Worm (Caenorhabditis elegans) whole organism, L1 larva: ENCODE data around the gene unk-1.
A peak's percentile ranks its signal among the peaks of the same experiment; 100 is the strongest.

Experiments used
- C04F5.9 ChIP-seq: sonication (generic microtip); optimal IDR thresholded peaks from 2 replicates; lab custom pipeline; 2016; ENCODE audit warnings: missing genetic modification characterization, missing compliant biosample characterization
- C16A3.4 ChIP-seq: fragments of 150-350 bp; optimal IDR thresholded peaks from 2 replicates; lab custom pipeline; 2014; ENCODE audit warnings: missing biosample characterization, missing genetic modification characterization
- C34B4.2 ChIP-seq: sonication (generic microtip); optimal IDR thresholded peaks from 2 replicates; lab custom pipeline; 2017; ENCODE audit warnings: mild to moderate bottlenecking, missing genetic modification characterization, missing compliant biosample characterization
- F16B12.6 ChIP-seq: fragments of 150-350 bp; optimal IDR thresholded peaks from 2 replicates; lab custom pipeline; 2014; ENCODE audit warnings: missing biosample characterization, missing genetic modification characterization
- Y116A8C.19 ChIP-seq: sonication (generic microtip); optimal IDR thresholded peaks from 2 replicates; lab custom pipeline; 2016; ENCODE audit warnings: missing compliant biosample characterization, missing genetic modification characterization, borderline replicate concordance
- ama-1 ChIP-seq: fragments of 150-350 bp; optimal IDR thresholded peaks from 2 replicates; lab custom pipeline; 2014
- blmp-1 ChIP-seq: fragments of 150-350 bp; optimal IDR thresholded peaks from 2 replicates; lab custom pipeline; 2014; ENCODE audit warnings: missing biosample characterization, missing genetic modification characterization
- ceh-82 ChIP-seq, 3 experiments: fragments of 150-350 bp in 1 of 3; sonication (generic microtip) in 2 of 3; optimal IDR thresholded peaks; 2 replicates each; lab custom pipeline; 2014 to 2017; ENCODE audit warnings: missing biosample characterization in 3 of 3, missing genetic modification characterization in 3 of 3
- ceh-90 ChIP-seq: sonication (generic microtip); optimal IDR thresholded peaks from 2 replicates; lab custom pipeline; 2016; ENCODE audit warnings: missing genetic modification characterization, missing compliant biosample characterization
- efl-1 ChIP-seq, 4 experiments: fragments of 150-350 bp; optimal IDR thresholded peaks in 3 of 4; peaks in 1 of 4; 1 replicate in 1 of 4; 2 replicates in 3 of 4; lab custom pipeline; 2014; ENCODE audit warnings: missing biosample characterization in 2 of 4, missing genetic modification characterization in 2 of 4, missing genetic modification reagents in 2 of 4
- egl-13 ChIP-seq: sonication (generic microtip); optimal IDR thresholded peaks from 2 replicates; lab custom pipeline; 2016; ENCODE audit warnings: missing genotype, missing genetic modification reagents, missing genetic modification characterization, missing compliant biosample characterization
- egl-27 ChIP-seq, 2 experiments: fragments of 150-350 bp in 1 of 2; sonication (generic microtip); optimal IDR thresholded peaks; 3 replicates each; lab custom pipeline; 2017 to 2018; ENCODE audit warnings: missing biosample characterization in 2 of 2, missing genetic modification characterization in 2 of 2, missing genetic modification reagents in 2 of 2
- elt-2 ChIP-seq: sonication (generic microtip); optimal IDR thresholded peaks from 2 replicates; lab custom pipeline; 2016; ENCODE audit warnings: missing genetic modification characterization, mild to moderate bottlenecking, inconsistent platforms, missing compliant biosample characterization, missing genetic modification reagents
- fkh-10 ChIP-seq: sonication (generic microtip); optimal IDR thresholded peaks from 2 replicates; lab custom pipeline; 2017; ENCODE audit warnings: missing biosample characterization, missing genetic modification reagents, missing genetic modification characterization
- fkh-4 ChIP-seq: sonication (generic microtip); optimal IDR thresholded peaks from 2 replicates; lab custom pipeline; 2016; ENCODE audit warnings: missing compliant biosample characterization, missing genetic modification characterization, borderline replicate concordance
- fkh-8 ChIP-seq: sonication (generic microtip); optimal IDR thresholded peaks from 2 replicates; lab custom pipeline; 2016; ENCODE audit warnings: mild to moderate bottlenecking, missing genetic modification characterization, missing compliant biosample characterization
- fos-1 ChIP-seq: fragments of 150-350 bp; optimal IDR thresholded peaks from 2 replicates; lab custom pipeline; 2014; ENCODE audit warnings: missing biosample characterization, missing genetic modification characterization
- hpl-2 ChIP-seq: fragments of 150-350 bp; optimal IDR thresholded peaks from 2 replicates; lab custom pipeline; 2014; ENCODE audit warnings: missing biosample characterization, missing genetic modification reagents, missing genetic modification characterization
- irx-1 ChIP-seq: sonication (generic microtip); optimal IDR thresholded peaks from 2 replicates; lab custom pipeline; 2016; ENCODE audit warnings: missing genetic modification characterization, missing compliant biosample characterization
- isw-1 ChIP-seq: fragments of 200-800 bp; sonication (Bioruptor generic); IDR thresholded peaks from 2 replicates; pipeline ENCODE4 v1.3.6; 2022; ENCODE audit warnings: missing genetic modification characterization, missing compliant biosample characterization
- jun-1 ChIP-seq: fragments of 150-350 bp; optimal IDR thresholded peaks from 2 replicates; lab custom pipeline; 2014; ENCODE audit warnings: missing biosample characterization, missing genetic modification reagents, missing genetic modification characterization
- lin-13 ChIP-seq: fragments of 150-350 bp; optimal IDR thresholded peaks from 2 replicates; lab custom pipeline; 2014; ENCODE audit warnings: missing biosample characterization, missing genetic modification reagents, missing genetic modification characterization
- lin-14 ChIP-seq: fragments of 200-800 bp; sonication (Bioruptor generic); optimal IDR thresholded peaks from 2 replicates; lab custom pipeline; 2018; ENCODE audit warnings: mild to moderate bottlenecking, missing genetic modification characterization, moderate library complexity, missing compliant biosample characterization
- lin-35 ChIP-seq, 2 experiments: fragments of 150-350 bp; optimal IDR thresholded peaks; 2 replicates each; lab custom pipeline; 2014; ENCODE audit warnings: missing biosample characterization in 2 of 2, missing genetic modification characterization in 2 of 2, missing genetic modification reagents in 2 of 2
- lin-39 ChIP-seq: fragments of 150-350 bp; optimal IDR thresholded peaks from 2 replicates; lab custom pipeline; 2014; ENCODE audit warnings: missing biosample characterization, missing genetic modification reagents, missing genetic modification characterization
- lsy-2 ChIP-seq, 2 experiments: fragments of 150-350 bp; optimal IDR thresholded peaks; 2 replicates each; lab custom pipeline; 2014; ENCODE audit warnings: missing biosample characterization in 2 of 2, missing genetic modification characterization in 2 of 2
- mab-9 ChIP-seq: fragments of 200-800 bp; sonication (Bioruptor generic); IDR thresholded peaks from 2 replicates; pipeline ENCODE4 v1.3.6; 2022; ENCODE audit warnings: missing genetic modification reagents, missing genetic modification characterization, missing compliant biosample characterization
- mdl-1 ChIP-seq, 2 experiments: fragments of 150-350 bp; optimal IDR thresholded peaks; 2 replicates each; lab custom pipeline; 2014 to 2017; ENCODE audit warnings: missing biosample characterization in 2 of 2, missing genetic modification characterization in 2 of 2, inconsistent platforms in 1 of 2
- mep-1 ChIP-seq: fragments of 150-350 bp; optimal IDR thresholded peaks from 2 replicates; lab custom pipeline; 2014; ENCODE audit warnings: missing biosample characterization, missing genetic modification characterization
- nhr-11 ChIP-seq: fragments of 150-350 bp; optimal IDR thresholded peaks from 2 replicates; lab custom pipeline; 2014; ENCODE audit warnings: missing biosample characterization, missing genetic modification characterization
- nhr-12 ChIP-seq: sonication (generic microtip); optimal IDR thresholded peaks from 2 replicates; lab custom pipeline; 2017; ENCODE audit warnings: missing biosample characterization, missing genetic modification characterization
- nhr-237 ChIP-seq: fragments of 150-350 bp; optimal IDR thresholded peaks from 2 replicates; lab custom pipeline; 2014; ENCODE audit warnings: missing biosample characterization, missing genetic modification characterization
- nhr-47 ChIP-seq: sonication (generic microtip); optimal IDR thresholded peaks from 2 replicates; lab custom pipeline; 2016; ENCODE audit warnings: mild to moderate bottlenecking, missing genetic modification characterization, moderate library complexity, missing compliant biosample characterization
- nhr-71 ChIP-seq: sonication (generic microtip); optimal IDR thresholded peaks from 2 replicates; lab custom pipeline; 2016; ENCODE audit warnings: mild to moderate bottlenecking, missing genetic modification characterization, moderate library complexity, missing compliant biosample characterization
- nhr-76 ChIP-seq: sonication (generic microtip); optimal IDR thresholded peaks from 2 replicates; lab custom pipeline; 2017; ENCODE audit warnings: missing biosample characterization, missing genetic modification characterization
- nhr-84 ChIP-seq: sonication (generic microtip); optimal IDR thresholded peaks from 2 replicates; lab custom pipeline; 2017; ENCODE audit warnings: missing biosample characterization, missing genetic modification characterization
- nhr-85 ChIP-seq: sonication (generic microtip); peaks from one replicate; lab custom pipeline; 2016; ENCODE audit warnings: missing genetic modification characterization, inconsistent platforms, missing compliant biosample characterization
- nhr-90 ChIP-seq: sonication (generic microtip); optimal IDR thresholded peaks from 2 replicates; lab custom pipeline; 2016; ENCODE audit warnings: mild to moderate bottlenecking, missing genetic modification characterization, missing compliant biosample characterization; ENCODE audit not compliant: poor library complexity
- pag-3 ChIP-seq: sonication (generic microtip); optimal IDR thresholded peaks from 2 replicates; lab custom pipeline; 2017; ENCODE audit warnings: missing genetic modification characterization, mild to moderate bottlenecking, missing compliant biosample characterization, antibody characterized with exemption, borderline replicate concordance; ENCODE audit not compliant: insufficient read depth
- pax-3 ChIP-seq: fragments of 200-800 bp; sonication (Bioruptor generic); optimal IDR thresholded peaks from 2 replicates; lab custom pipeline; 2018; ENCODE audit warnings: mild to moderate bottlenecking, missing genetic modification characterization, moderate library complexity, missing compliant biosample characterization
- pqm-1 ChIP-seq: sonication (generic microtip); optimal IDR thresholded peaks from 3 replicates; lab custom pipeline; 2017; ENCODE audit warnings: missing biosample characterization, missing genetic modification characterization
- skn-1 ChIP-seq: fragments of 150-350 bp; optimal IDR thresholded peaks from 2 replicates; lab custom pipeline; 2014; ENCODE audit warnings: missing biosample characterization, missing genetic modification characterization
- sox-4 ChIP-seq: sonication (generic microtip); optimal IDR thresholded peaks from 2 replicates; lab custom pipeline; 2016; ENCODE audit warnings: missing genetic modification characterization, missing compliant biosample characterization
- sptf-1 ChIP-seq: fragments of 150-350 bp; optimal IDR thresholded peaks from 2 replicates; lab custom pipeline; 2014; ENCODE audit warnings: missing biosample characterization, missing genetic modification characterization
- sup-37 ChIP-seq: fragments of 200-800 bp; sonication (Bioruptor generic); optimal IDR thresholded peaks from 2 replicates; lab custom pipeline; 2018; ENCODE audit warnings: mild to moderate bottlenecking, missing genetic modification characterization, missing compliant biosample characterization
- swsn-7 ChIP-seq: sonication (generic microtip); optimal IDR thresholded peaks from 2 replicates; lab custom pipeline; 2016; ENCODE audit warnings: missing genetic modification characterization, missing compliant biosample characterization
- tbx-2 ChIP-seq: sonication (generic microtip); optimal IDR thresholded peaks from 2 replicates; lab custom pipeline; 2016; ENCODE audit warnings: missing genetic modification characterization, missing compliant biosample characterization
- tlp-1 ChIP-seq: fragments of 150-350 bp; optimal IDR thresholded peaks from 2 replicates; lab custom pipeline; 2014; ENCODE audit warnings: missing biosample characterization, missing genetic modification characterization
- unc-30 ChIP-seq: sonication (generic microtip); optimal IDR thresholded peaks from 2 replicates; lab custom pipeline; 2017; ENCODE audit warnings: missing biosample characterization, missing genetic modification characterization
- ztf-11 ChIP-seq, 2 experiments: sonication (generic microtip); optimal IDR thresholded peaks; 2 replicates each; lab custom pipeline; 2016 to 2017; ENCODE audit warnings: missing genetic modification characterization in 2 of 2, missing biosample characterization in 1 of 2, missing compliant biosample characterization in 1 of 2

Gene unk-1

DNA sequence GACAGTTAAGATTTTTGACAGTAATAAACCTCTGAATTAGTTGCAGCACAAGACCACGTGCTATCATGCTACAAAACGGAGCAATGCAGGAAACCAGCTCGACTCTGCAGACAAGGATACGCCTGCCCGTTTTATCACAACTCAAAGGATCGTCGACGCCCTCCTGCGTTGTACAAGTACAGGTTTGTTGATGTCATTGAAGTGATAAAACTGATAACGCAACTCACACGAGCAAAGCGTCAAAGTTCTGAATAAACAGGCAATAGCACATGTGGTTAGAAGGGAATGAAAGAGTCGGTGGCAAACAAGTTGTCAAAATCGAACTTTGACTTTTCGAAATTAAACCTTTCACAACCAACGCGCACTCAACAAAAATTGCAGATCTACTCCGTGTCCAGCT is 7.9 kb downstream of the unk-1 start (continued):
- TF ChIP-seq tlp-1 = no peak
- no peak for TF ChIP-seq skn-1
- TF ChIP-seq ztf-11 (tag; optimal IDR thresholded peaks at IDR 0.05; lab: Kevin White, UChicago) = no peak
- TF ChIP-seq nhr-47 (tag; lab: Kevin White, UChicago) = no peak
- no peak for TF ChIP-seq unc-30 (tag; lab: Kevin White, UChicago)
- no peak for TF ChIP-seq lsy-2 (tag; optimal IDR thresholded peaks at IDR 0.05; lab: Kevin White, UChicago)
- peak; percentile 23 for TF ChIP-seq jun-1 (tag; lab: Kevin White, UChicago)
- TF ChIP-seq efl-1 (optimal IDR thresholded peaks at IDR 0.05; lab: Kevin White, UChicago) = no peak
- TF ChIP-seq efl-1 (GFP tag; optimal IDR thresholded peaks at IDR 0.05 in 1 of 2; lab: Kevin White, UChicago) = no peak
- TF ChIP-seq swsn-7 = no peak
- TF ChIP-seq fos-1 = no peak
- TF ChIP-seq fkh-8 (tag; lab: Kevin White, UChicago) = no peak
- TF ChIP-seq elt-2 (tag; lab: Kevin White, UChicago) = peak; percentile 80
- peak in 1 of 2 experiments; percentile 60 for TF ChIP-seq lin-35 (GFP tag; optimal IDR thresholded peaks at IDR 0.05; lab: Kevin White, UChicago)
- no peak for TF ChIP-seq fkh-4 (tag; lab: Kevin White, UChicago)
- no peak for TF ChIP-seq lin-13
- TF ChIP-seq pag-3 (tag; lab: Kevin White, UChicago) = no peak
- TF ChIP-seq F16B12.6 (tag; lab: Kevin White, UChicago) = no peak
- TF ChIP-seq tbx-2 (tag; lab: Kevin White, UChicago) = no peak
- TF ChIP-seq egl-13 (tag; lab: Kevin White, UChicago) = no peak
- peak; percentile 4 for TF ChIP-seq nhr-71 (tag; lab: Kevin White, UChicago)

DNA sequence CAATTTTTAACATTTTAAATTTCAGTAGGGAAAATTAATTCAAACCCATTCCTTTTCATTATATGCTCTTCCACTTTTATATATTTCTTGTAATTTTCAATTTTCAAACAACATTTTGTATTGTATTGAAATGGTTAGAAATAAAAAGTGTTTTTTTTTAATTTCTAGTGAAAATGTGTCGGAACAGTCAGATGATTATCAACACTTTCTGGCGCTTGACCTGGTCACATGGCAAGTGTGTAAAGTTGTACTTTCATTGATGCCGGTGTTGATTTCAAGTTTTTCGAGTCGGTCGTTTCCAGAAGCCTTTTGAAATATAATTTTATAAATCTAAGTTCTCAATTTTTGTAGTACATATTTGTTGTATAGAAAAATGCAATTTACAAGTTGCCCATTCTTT is 11.9 kb downstream of the unk-1 start:
- TF ChIP-seq lsy-2 (tag; optimal IDR thresholded peaks at IDR 0.05; lab: Kevin White, UChicago) (peak; percentile 9 to 19), jun-1 (tag; lab: Kevin White, UChicago) (no peak), nhr-84 (no peak), nhr-11 (tag; lab: Kevin White, UChicago) (no peak), fkh-10 (GFP tag; lab: Kevin White, UChicago) (no peak), sox-4 (no peak), irx-1 (tag; lab: Kevin White, UChicago) (no peak), fkh-4 (tag; lab: Kevin White, UChicago) (no peak), nhr-76 (no peak), tbx-2 (tag; lab: Kevin White, UChicago) (no peak), pqm-1 (tag; lab: Kevin White, UChicago) (no peak), lin-14 (GFP tag; lab: Kevin White, UChicago) (peak; percentile 64), mep-1 (no peak), nhr-85 (tag; lab: Kevin White, UChicago) (no peak), C16A3.4 (no peak), egl-27 (tag; optimal IDR thresholded peaks at IDR 0.05; lab: Kevin White, UChicago) (no peak), nhr-237 (tag; lab: Kevin White, UChicago) (no peak), C34B4.2 (tag; lab: Kevin White, UChicago) (no peak), elt-2 (tag; lab: Kevin White, UChicago) (peak; percentile 46), ama-1 (lab: Kevin White, UChicago) (no peak), ceh-82 (tag; optimal IDR thresholded peaks at IDR 0.05; lab: Kevin White, UChicago) (no peak), efl-1 (optimal IDR thresholded peaks at IDR 0.05; lab: Kevin White, UChicago) (no peak), efl-1 (GFP tag; optimal IDR thresholded peaks at IDR 0.05 in 1 of 2; lab: Kevin White, UChicago) (peak in 1 of 2 experiments; percentile 34), C04F5.9 (tag; lab: Kevin White, UChicago) (no peak), pax-3 (tag; lab: Kevin White, UChicago) (no peak), nhr-90 (peak; percentile 13), nhr-71 (tag; lab: Kevin White, UChicago) (peak; percentile 68), nhr-12 (tag; lab: Kevin White, UChicago) (no peak), isw-1 (no peak), fkh-8 (tag; lab: Kevin White, UChicago) (no peak), sptf-1 (no peak), egl-13 (tag; lab: Kevin White, UChicago) (no peak), unc-30 (tag; lab: Kevin White, UChicago) (no peak), Y116A8C.19 (tag; lab: Kevin White, UChicago) (no peak), ceh-90 (tag; lab: Kevin White, UChicago) (no peak), mab-9 (GFP tag; lab: Robert Waterston, UW) (no peak), mdl-1 (tag; optimal IDR thresholded peaks at IDR 0.05; lab: Kevin White, UChicago) (peak in 1 of 2 experiments; percentile 40), hpl-2 (GFP tag; lab: Kevin White, UChicago) (no peak), sup-37 (no peak), blmp-1 (tag; lab: Kevin White, UChicago) (peak; percentile 72), lin-39 (tag; lab: Kevin White, UChicago) (no peak)
